Worm (Caenorhabditis elegans) whole organism, L4 larva: ENCODE measurements around the gene pcn-1.

Experiments
- Y75B8A.6 ChIP-seq: fragments of 200-800 bp; sonication (Bioruptor generic); IDR thresholded peaks from 2 replicates; pipeline ENCODE4 v1.3.6; 2022; ENCODE audit warnings: missing genetic modification reagents, missing genetic modification characterization, missing compliant biosample characterization
- aly-2 ChIP-seq: sonication (generic microtip); optimal IDR thresholded peaks from 2 replicates; lab custom pipeline; 2018; ENCODE audit warnings: missing biosample characterization, missing genetic modification characterization
- ama-1 ChIP-seq: fragments of 150-350 bp; optimal IDR thresholded peaks from 2 replicates; lab custom pipeline; 2014; ENCODE audit warnings: inconsistent platforms, mixed read lengths
- duxl-1 ChIP-seq: sonication (generic microtip); optimal IDR thresholded peaks from 2 replicates; lab custom pipeline; 2016; ENCODE audit warnings: mild to moderate bottlenecking, missing genetic modification characterization, moderate library complexity, missing compliant biosample characterization; ENCODE audit not compliant: poor library complexity
- fkh-10 ChIP-seq: fragments of 150-350 bp; optimal IDR thresholded peaks from 2 replicates; lab custom pipeline; 2014; ENCODE audit warnings: missing biosample characterization, missing genetic modification reagents, missing genetic modification characterization
- lin-39 ChIP-seq: fragments of 150-350 bp; optimal IDR thresholded peaks from 2 replicates; lab custom pipeline; 2014; ENCODE audit warnings: missing biosample characterization, missing genetic modification reagents, missing genetic modification characterization
- nhr-11 ChIP-seq: fragments of 150-350 bp; optimal IDR thresholded peaks from 2 replicates; lab custom pipeline; 2014; ENCODE audit warnings: missing biosample characterization, missing genetic modification characterization
- pqm-1 ChIP-seq: sonication (generic microtip); optimal IDR thresholded peaks from 2 replicates; lab custom pipeline; 2017; ENCODE audit warnings: missing biosample characterization, missing genetic modification characterization
- snpc-4 ChIP-seq: fragments of 150-350 bp; optimal IDR thresholded peaks from 2 replicates; lab custom pipeline; 2014; ENCODE audit warnings: missing biosample characterization, missing genetic modification characterization
- unc-62 ChIP-seq, 3 experiments: fragments of 150-350 bp in 1 of 3; sonication (generic microtip); optimal IDR thresholded peaks in 2 of 3; peaks in 1 of 3; 1 replicate in 1 of 3; 2 replicates in 2 of 3; lab custom pipeline; 2014 to 2017; ENCODE audit warnings: missing biosample characterization in 3 of 3, missing genetic modification characterization in 3 of 3, missing genetic modification reagents in 3 of 3, missing genotype in 1 of 3
- zag-1 ChIP-seq: fragments of 150-350 bp; optimal IDR thresholded peaks from 2 replicates; lab custom pipeline; 2014; ENCODE audit warnings: missing biosample characterization, missing genetic modification characterization
- zfp-2 ChIP-seq: sonication (generic microtip); optimal IDR thresholded peaks from 2 replicates; lab custom pipeline; 2016; ENCODE audit warnings: mild to moderate bottlenecking, missing genetic modification characterization, missing compliant biosample characterization

DNA sequence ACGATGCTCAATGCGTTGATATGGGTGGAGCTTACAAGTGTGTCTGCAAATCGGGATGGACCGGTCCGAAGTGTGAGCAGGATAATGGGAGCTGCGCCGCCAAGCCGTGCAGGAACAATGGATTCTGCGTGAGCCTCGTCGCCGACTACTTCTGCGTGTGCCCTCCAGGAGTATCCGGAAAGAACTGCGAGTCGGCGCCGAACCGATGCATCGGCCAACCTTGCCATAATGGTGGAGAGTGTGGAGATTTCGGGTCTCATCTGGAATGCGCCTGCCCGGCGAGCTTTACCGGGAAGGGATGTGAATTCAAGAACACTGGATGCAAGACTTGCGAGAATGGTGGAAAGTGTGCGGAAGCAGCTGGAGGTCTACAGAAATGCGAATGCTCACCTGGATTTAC lies 39.3 kb downstream of the pcn-1 start:
- TF ChIP-seq nhr-11 (no peak), zfp-2 (no peak), ama-1 (lab: Kevin White, UChicago) (no peak), pqm-1 (tag; lab: Kevin White, UChicago) (no peak), fkh-10 (GFP tag; lab: Kevin White, UChicago) (no peak), lin-39 (no peak), duxl-1 (tag; lab: Kevin White, UChicago) (no peak), aly-2 (tag; lab: Kevin White, UChicago) (no peak), unc-62 (GFP tag; optimal IDR thresholded peaks at IDR 0.05 in 1 of 2; lab: Kevin White, UChicago) (peak in 1 of 2 experiments; percentile 7), unc-62 (tag; optimal IDR thresholded peaks at IDR 0.05; lab: Kevin White, UChicago) (no peak), Y75B8A.6 (GFP tag; lab: Robert Waterston, UW) (no peak), snpc-4 (tag; lab: Kevin White, UChicago) (no peak), zag-1 (no peak)
